Fruit fly (Drosophila melanogaster) whole organism, embryonic: ENCODE measurements around the gene Vps53.
A peak's percentile ranks its signal among the peaks of the same experiment; 100 is the strongest.

ENCODE experiments used
- Abd-B ChIP-seq: fragments of 200-800 bp; sonication (Bioruptor generic); optimal IDR thresholded peaks from 2 replicates; lab custom pipeline; 2018; ENCODE audit warnings: missing biosample characterization, mild to moderate bottlenecking, missing genetic modification characterization, moderate library complexity
- CG10366 ChIP-seq: fragments of 200-800 bp; sonication (Bioruptor generic); IDR thresholded peaks from 2 replicates; pipeline ENCODE4 v1.3.6; 2022; ENCODE audit warnings: missing biosample characterization, missing genetic modification characterization
- CG10979 ChIP-seq: fragments of 200-800 bp; sonication (Bioruptor generic); optimal IDR thresholded peaks from 2 replicates; lab custom pipeline; 2018; ENCODE audit warnings: missing biosample characterization, mild to moderate bottlenecking, missing genetic modification characterization, moderate library complexity
- CG13296 ChIP-seq: fragments of 200-800 bp; sonication (Bioruptor generic); optimal IDR thresholded peaks from 3 replicates; lab custom pipeline; 2018; ENCODE audit warnings: missing biosample characterization, mild to moderate bottlenecking, missing genetic modification characterization
- CG15479 ChIP-seq: fragments of 200-800 bp; sonication (Bioruptor generic); optimal IDR thresholded peaks from 3 replicates; lab custom pipeline; 2019; ENCODE audit warnings: missing biosample characterization, mild to moderate bottlenecking, missing genetic modification characterization, moderate library complexity
- CG17361 ChIP-seq: fragments of 200-800 bp; sonication (Bioruptor generic); IDR thresholded peaks from 3 replicates; pipeline ENCODE4 v1.3.6; 2022; ENCODE audit warnings: missing biosample characterization, missing genetic modification characterization
- CG17612 ChIP-seq: fragments of 200-800 bp; sonication (Bioruptor generic); IDR thresholded peaks from 2 replicates; pipeline ENCODE4 v1.3.6; 2022; ENCODE audit warnings: missing biosample characterization, missing genetic modification characterization
- CG17912 ChIP-seq: fragments of 200-800 bp; sonication (Bioruptor generic); optimal IDR thresholded peaks from 2 replicates; lab custom pipeline; 2018; ENCODE audit warnings: missing biosample characterization, mild to moderate bottlenecking, missing genetic modification characterization
- CG18262 ChIP-seq: fragments of 200-800 bp; optimal IDR thresholded peaks from 3 replicates; lab custom pipeline; 2019; ENCODE audit warnings: missing biosample characterization, mild to moderate bottlenecking, missing genetic modification characterization, moderate library complexity
- CG31224 ChIP-seq: fragments of 200-800 bp; sonication (Bioruptor generic); IDR thresholded peaks from 2 replicates; pipeline ENCODE4 v1.3.6; 2022; ENCODE audit warnings: missing biosample characterization, missing genetic modification characterization
- CG5953 ChIP-seq: fragments of 200-800 bp; sonication (Bioruptor generic); IDR thresholded peaks from 2 replicates; pipeline ENCODE4 v1.3.6; 2022; ENCODE audit warnings: missing biosample characterization, missing genetic modification characterization
- CG6272 ChIP-seq: fragments of 200-800 bp; sonication (Bioruptor generic); IDR thresholded peaks from 2 replicates; pipeline ENCODE4 v1.3.6; 2022; ENCODE audit warnings: missing biosample characterization, missing genetic modification characterization
- CG7839 ChIP-seq: fragments of 200-800 bp; sonication (Bioruptor generic); optimal IDR thresholded peaks from 3 replicates; lab custom pipeline; 2018; ENCODE audit warnings: missing biosample characterization, mild to moderate bottlenecking, missing genetic modification characterization, moderate library complexity
- CG8765 ChIP-seq: fragments of 200-800 bp; sonication (Bioruptor generic); IDR thresholded peaks from 2 replicates; pipeline ENCODE4 v1.3.6; 2022; ENCODE audit warnings: missing biosample characterization, missing genetic modification characterization
- CG9215 ChIP-seq: fragments of 200-800 bp; sonication (Bioruptor generic); IDR thresholded peaks from 2 replicates; pipeline ENCODE4 v1.3.6; 2022; ENCODE audit warnings: missing biosample characterization, missing genetic modification characterization
- CG9932 ChIP-seq: fragments of 200-800 bp; sonication (Bioruptor generic); IDR thresholded peaks from 2 replicates; pipeline ENCODE4 v1.3.6; 2022; ENCODE audit warnings: missing biosample characterization, missing genetic modification characterization
- CTCF ChIP-seq: fragments of 200-800 bp; sonication (Bioruptor generic); optimal IDR thresholded peaks from 2 replicates; lab custom pipeline; 2017; ENCODE audit warnings: missing biosample characterization, mild to moderate bottlenecking, missing genetic modification characterization, moderate library complexity
- Dll ChIP-seq: fragments of 200-800 bp; sonication (Bioruptor generic); IDR thresholded peaks from 4 replicates; pipeline ENCODE4 v1.3.6; 2022; ENCODE audit warnings: missing biosample characterization, missing genetic modification characterization; ENCODE audit not compliant: partially characterized antibody
- Eip74EF ChIP-seq, 2 experiments: fragments of 200-800 bp in 1 of 2; fragments of >200 bp in 1 of 2; sonication (Bioruptor generic) in 1 of 2; optimal IDR thresholded peaks; 2 replicates each; lab custom pipeline; 2017 to 2019; ENCODE audit warnings: missing biosample characterization in 2 of 2, missing genetic modification characterization in 2 of 2, mild to moderate bottlenecking in 1 of 2, moderate library complexity in 1 of 2
- Ets97D ChIP-seq: fragments of 200-800 bp; sonication (Bioruptor generic); optimal IDR thresholded peaks from 3 replicates; lab custom pipeline; 2016; ENCODE audit warnings: missing biosample characterization, missing genetic modification characterization
- HLH54F ChIP-seq: fragments of 200-800 bp; sonication (Bioruptor generic); optimal IDR thresholded peaks from 3 replicates; lab custom pipeline; 2016; ENCODE audit warnings: missing biosample characterization, missing genetic modification characterization
- Hr3 ChIP-seq: fragments of 200-800 bp; sonication (Bioruptor generic); optimal IDR thresholded peaks from 3 replicates; lab custom pipeline; 2016; ENCODE audit warnings: missing biosample characterization, missing genetic modification characterization
- Lhr ChIP-seq: fragments of 200-800 bp; sonication (Bioruptor generic); optimal IDR thresholded peaks from 3 replicates; lab custom pipeline; 2017; ENCODE audit warnings: mild to moderate bottlenecking, missing biosample characterization, missing genetic modification reagents, missing genetic modification characterization
- Lim3 ChIP-seq: fragments of 200-800 bp; sonication (Bioruptor generic); IDR thresholded peaks from 2 replicates; pipeline ENCODE4 v1.3.6; 2022; ENCODE audit warnings: missing biosample characterization, missing genetic modification characterization
- Myb ChIP-seq: fragments of 200-800 bp; sonication (Bioruptor generic); optimal IDR thresholded peaks from 2 replicates; lab custom pipeline; 2016; ENCODE audit warnings: missing biosample characterization, missing genetic modification characterization
- Opbp ChIP-seq: fragments of 200-800 bp; sonication (Bioruptor generic); IDR thresholded peaks from 3 replicates; pipeline ENCODE4 v1.3.6; 2022; ENCODE audit warnings: missing biosample characterization, missing genetic modification characterization; ENCODE audit not compliant: partially characterized antibody
- Rfx ChIP-seq: fragments of 200-800 bp; sonication (Bioruptor generic); IDR thresholded peaks from 2 replicates; pipeline ENCODE4 v1.3.6; 2022; ENCODE audit warnings: missing biosample characterization, missing genetic modification characterization
- Scr ChIP-seq: fragments of 200-800 bp; sonication (Bioruptor generic); IDR thresholded peaks from 2 replicates; pipeline ENCODE4 v1.3.6; 2022; ENCODE audit warnings: missing biosample characterization, missing genetic modification characterization; ENCODE audit not compliant: partially characterized antibody
- az2 ChIP-seq: fragments of 200-800 bp; sonication (Bioruptor generic); optimal IDR thresholded peaks from 3 replicates; lab custom pipeline; 2016; ENCODE audit warnings: missing biosample characterization, missing genetic modification characterization
- bab2 ChIP-seq: fragments of 200-800 bp; sonication (Bioruptor generic); optimal IDR thresholded peaks from 2 replicates; lab custom pipeline; 2016; ENCODE audit warnings: missing biosample characterization, missing genetic modification characterization
- chm ChIP-seq: fragments of 200-800 bp; sonication (Bioruptor generic); IDR thresholded peaks from 2 replicates; pipeline ENCODE4 v1.3.6; 2022; ENCODE audit warnings: missing biosample characterization, missing genetic modification characterization
- crol ChIP-seq: fragments of 200-800 bp; sonication (Bioruptor generic); IDR thresholded peaks from 2 replicates; pipeline ENCODE4 v1.3.6; 2022; ENCODE audit warnings: missing biosample characterization, missing genetic modification characterization
- dpn ChIP-seq, 2 experiments: fragments of 200-800 bp; sonication (Bioruptor generic); optimal IDR thresholded peaks; 3 replicates each; lab custom pipeline; 2016; ENCODE audit warnings: missing biosample characterization in 2 of 2, missing genetic modification characterization in 2 of 2
- eyg ChIP-seq: fragments of 200-800 bp; sonication (Bioruptor generic); optimal IDR thresholded peaks from 3 replicates; lab custom pipeline; 2016; ENCODE audit warnings: missing biosample characterization, missing genetic modification characterization
- fd64A ChIP-seq: fragments of 200-800 bp; sonication (Bioruptor generic); optimal IDR thresholded peaks from 3 replicates; lab custom pipeline; 2018; ENCODE audit warnings: missing biosample characterization, mild to moderate bottlenecking, missing genetic modification characterization
- gcm ChIP-seq: fragments of 200-800 bp; sonication (Bioruptor generic); optimal IDR thresholded peaks from 2 replicates; lab custom pipeline; 2019; ENCODE audit warnings: missing biosample characterization, mild to moderate bottlenecking, missing genetic modification characterization, moderate library complexity
- gt ChIP-seq: fragments of 200-800 bp; sonication (Bioruptor generic); IDR thresholded peaks from 2 replicates; pipeline ENCODE4 v1.3.6; 2022; ENCODE audit warnings: missing biosample characterization, missing genetic modification characterization
- hb ChIP-seq: fragments of 200-800 bp; sonication (Bioruptor generic); IDR thresholded peaks from 3 replicates; pipeline ENCODE4 v1.3.6; 2022; ENCODE audit warnings: missing biosample characterization, missing genetic modification characterization; ENCODE audit not compliant: partially characterized antibody
- kah ChIP-seq: fragments of 200-800 bp; sonication (Bioruptor generic); optimal IDR thresholded peaks from 2 replicates; lab custom pipeline; 2018; ENCODE audit warnings: missing biosample characterization, mild to moderate bottlenecking, missing genetic modification characterization
- lbe ChIP-seq: fragments of 200-800 bp; sonication (Bioruptor generic); optimal IDR thresholded peaks from 2 replicates; lab custom pipeline; 2016; ENCODE audit warnings: missing biosample characterization, mild to moderate bottlenecking, missing genetic modification characterization
- lilli ChIP-seq: fragments of 200-800 bp; sonication (Bioruptor generic); optimal IDR thresholded peaks from 3 replicates; lab custom pipeline; 2016; ENCODE audit warnings: missing biosample characterization, missing genetic modification characterization
- oc ChIP-seq: fragments of 200-800 bp; sonication (Bioruptor generic); optimal IDR thresholded peaks from 2 replicates; lab custom pipeline; 2018; ENCODE audit warnings: missing biosample characterization, mild to moderate bottlenecking, missing genetic modification characterization, moderate library complexity
- org-1 ChIP-seq: fragments of 200-800 bp; sonication (Bioruptor generic); optimal IDR thresholded peaks from 2 replicates; lab custom pipeline; 2017; ENCODE audit warnings: missing biosample characterization, missing genetic modification characterization
- pzg ChIP-seq: fragments of 200-800 bp; sonication (Bioruptor generic); optimal IDR thresholded peaks from 3 replicates; lab custom pipeline; 2018; ENCODE audit warnings: missing biosample characterization, mild to moderate bottlenecking, missing genetic modification characterization, moderate library complexity
- repo ChIP-seq: fragments of 200-800 bp; sonication (Bioruptor generic); optimal IDR thresholded peaks from 2 replicates; lab custom pipeline; 2016; ENCODE audit warnings: missing biosample characterization, missing genetic modification characterization
- salm ChIP-seq: fragments of 200-800 bp; sonication (Bioruptor generic); optimal IDR thresholded peaks from 2 replicates; lab custom pipeline; 2018; ENCODE audit warnings: missing biosample characterization, mild to moderate bottlenecking, missing genetic modification characterization
- slbo ChIP-seq: fragments of 200-800 bp; sonication (Bioruptor generic); IDR thresholded peaks from 2 replicates; pipeline ENCODE4 v1.3.6; 2022; ENCODE audit warnings: missing biosample characterization, missing genetic modification characterization
- so ChIP-seq: fragments of 200-800 bp; sonication (Bioruptor generic); IDR thresholded peaks from 3 replicates; pipeline ENCODE4 v1.3.6; 2022; ENCODE audit warnings: missing biosample characterization, missing genetic modification characterization
- sug ChIP-seq: fragments of 200-800 bp; optimal IDR thresholded peaks from 2 replicates; lab custom pipeline; 2019; ENCODE audit warnings: missing biosample characterization, mild to moderate bottlenecking, missing genetic modification characterization, moderate library complexity
- tup ChIP-seq: fragments of 200-800 bp; sonication (Bioruptor generic); optimal IDR thresholded peaks from 2 replicates; lab custom pipeline; 2016; ENCODE audit warnings: missing biosample characterization, mild to moderate bottlenecking, missing genetic modification characterization, moderate library complexity
- zen ChIP-seq: fragments of 200-800 bp; sonication (Bioruptor generic); optimal IDR thresholded peaks from 3 replicates; lab custom pipeline; 2018; ENCODE audit warnings: missing biosample characterization, mild to moderate bottlenecking, missing genetic modification characterization, moderate library complexity
- zfh2 ChIP-seq: fragments of 200-800 bp; sonication (Bioruptor generic); optimal IDR thresholded peaks from 2 replicates; lab custom pipeline; 2016; ENCODE audit warnings: missing biosample characterization, missing genetic modification characterization

The Vps53 gene

DNA sequence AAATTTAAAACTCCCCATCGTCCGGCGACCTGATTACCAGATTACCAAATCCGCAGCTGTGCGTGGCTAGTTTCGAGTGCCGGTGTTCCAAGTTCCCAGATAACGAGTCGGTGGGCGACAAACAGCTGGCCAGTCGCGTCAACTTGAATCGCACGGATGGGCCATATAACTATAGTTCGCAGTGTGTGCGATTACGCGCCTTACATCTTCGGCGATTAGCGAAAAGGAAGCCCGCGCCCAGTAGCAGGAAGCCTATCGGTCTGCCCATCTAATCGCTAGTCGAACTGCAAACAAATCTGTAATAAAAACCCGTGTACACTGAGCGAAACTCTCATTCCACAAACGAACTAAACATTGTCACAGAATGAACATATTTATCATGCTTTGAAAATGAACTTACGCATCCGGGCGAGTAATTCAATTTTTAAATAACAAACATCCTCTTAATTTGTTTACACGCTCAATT lies 50.9 kb downstream of the Vps53 start (continued):
- no peak for TF ChIP-seq CG10979
- no peak for TF ChIP-seq salm (tag; lab: Kevin White, UChicago)
- TF ChIP-seq Lhr = no peak
- TF ChIP-seq pzg (GFP tag; lab: Kevin White, UChicago) = no peak
- no peak for TF ChIP-seq Lim3 (GFP tag; lab: Robert Waterston, UW)
- no peak for TF ChIP-seq az2 (GFP tag; lab: Kevin White, UChicago)
- TF ChIP-seq Abd-B (GFP tag; lab: Kevin White, UChicago) = no peak
- 0 out of 2 replicates have a peak, but pooled peaks have one; percentile 18 for TF ChIP-seq CG8765 (GFP tag; lab: Robert Waterston, UW)
- TF ChIP-seq CG10366 (GFP tag; lab: Robert Waterston, UW) = no peak
- peak; percentile 21 for TF ChIP-seq Rfx (GFP tag; lab: Robert Waterston, UW)
- no peak for TF ChIP-seq chm (GFP tag; lab: Robert Waterston, UW)
- TF ChIP-seq slbo (GFP tag; lab: Robert Waterston, UW) = peak; percentile 50
- no peak for TF ChIP-seq Eip74EF (GFP tag; optimal IDR thresholded peaks at IDR 0.05; lab: Kevin White, UChicago)
- peak; percentile 16 for TF ChIP-seq Myb
- no peak for TF ChIP-seq CTCF (GFP tag; lab: Kevin White, UChicago)
- TF ChIP-seq CG9215 (GFP tag; lab: Robert Waterston, UW) = no peak
- peak; percentile 46 for TF ChIP-seq HLH54F (GFP tag; lab: Kevin White, UChicago)
- TF ChIP-seq bab2 = no peak
- no peak for TF ChIP-seq Ets97D (GFP tag; lab: Kevin White, UChicago)
- TF ChIP-seq Scr = peak; percentile 15; the same call in 1 of the 2 replicates
- peak; percentile 2 for TF ChIP-seq CG18262 (tag; lab: Kevin White, UChicago)
- no peak for TF ChIP-seq tup (GFP tag; lab: Kevin White, UChicago)
- TF ChIP-seq fd64A (GFP tag; lab: Kevin White, UChicago) = no peak
- 0 out of 2 replicates have a peak, but pooled peaks have one; percentile 20 for TF ChIP-seq CG9932 (GFP tag; lab: Robert Waterston, UW)
- 0 out of 4 replicates have a peak, but pooled peaks have one; percentile 9 for TF ChIP-seq Dll (GFP tag; lab: Robert Waterston, UW)
- TF ChIP-seq hb (GFP tag; lab: Robert Waterston, UW) = no peak
- no peak for TF ChIP-seq oc (tag; lab: Kevin White, UChicago)
- TF ChIP-seq crol (GFP tag; lab: Robert Waterston, UW) = no peak
- no peak for TF ChIP-seq zen (tag; lab: Kevin White, UChicago)
- no peak for TF ChIP-seq org-1 (GFP tag; lab: Kevin White, UChicago)
- no peak for TF ChIP-seq Opbp (GFP tag; lab: Robert Waterston, UW)
- TF ChIP-seq CG31224 (GFP tag; lab: Robert Waterston, UW) = no peak
- TF ChIP-seq lilli (GFP tag; lab: Kevin White, UChicago) = peak; percentile 35
- peak; percentile 15 for TF ChIP-seq CG7839 (tag; lab: Kevin White, UChicago)
- peak; percentile 22 to 31 for TF ChIP-seq dpn (GFP tag; optimal IDR thresholded peaks at IDR 0.05; lab: Kevin White, UChicago)
- 0 out of 3 replicates have a peak, but pooled peaks have one; percentile 24 for TF ChIP-seq so
- no peak for TF ChIP-seq gcm (GFP tag; lab: Kevin White, UChicago)
- no peak for TF ChIP-seq CG6272 (GFP tag; lab: Robert Waterston, UW)
- TF ChIP-seq eyg (GFP tag; lab: Kevin White, UChicago) = peak; percentile 9
- TF ChIP-seq lbe (GFP tag; lab: Kevin White, UChicago) = no peak
- peak; percentile 84 for TF ChIP-seq CG15479 (GFP tag; lab: Kevin White, UChicago)
- no peak for TF ChIP-seq kah
- TF ChIP-seq CG13296 = no peak
- TF ChIP-seq sug (tag; lab: Kevin White, UChicago) = peak; percentile 86
- TF ChIP-seq CG17912 = no peak
- TF ChIP-seq CG5953 = 0 out of 2 replicates have a peak, but pooled peaks have one; percentile 42
- TF ChIP-seq Hr3 = no peak
- no peak for TF ChIP-seq gt (GFP tag; lab: Robert Waterston, UW)
- no peak for TF ChIP-seq repo (GFP tag; lab: Kevin White, UChicago)
- peak; percentile 38 for TF ChIP-seq zfh2 (GFP tag; lab: Kevin White, UChicago)
- TF ChIP-seq CG17612 = no peak
- no peak for TF ChIP-seq CG17361 (GFP tag; lab: Robert Waterston, UW)
